Fruit fly (Drosophila melanogaster) whole organism, embryonic: ENCODE measurements around the gene Cad99C.

Source experiments
- Aef1 ChIP-seq: fragments of 200-800 bp; sonication (Bioruptor generic); IDR thresholded peaks from 3 replicates; pipeline ENCODE4 v1.3.6; 2022; ENCODE audit warnings: missing biosample characterization, missing genetic modification characterization
- Atf6 ChIP-seq: fragments of 200-800 bp; sonication (Bioruptor generic); IDR thresholded peaks from 2 replicates; pipeline ENCODE4 v1.3.6; 2022; ENCODE audit warnings: missing biosample characterization, missing genetic modification characterization
- CG10543 ChIP-seq: fragments of 200-800 bp; sonication (Bioruptor generic); optimal IDR thresholded peaks from 3 replicates; lab custom pipeline; 2017; ENCODE audit warnings: missing biosample characterization, mild to moderate bottlenecking, missing genetic modification characterization, moderate library complexity
- CG11456 ChIP-seq: fragments of 200-800 bp; sonication (Bioruptor generic); IDR thresholded peaks from 3 replicates; pipeline ENCODE4 v1.3.6; 2022; ENCODE audit warnings: missing biosample characterization, missing genetic modification characterization
- CG12659 ChIP-seq: fragments of 200-800 bp; sonication (Bioruptor generic); optimal IDR thresholded peaks from 3 replicates; lab custom pipeline; 2017; ENCODE audit warnings: mild to moderate bottlenecking, missing biosample characterization, missing genetic modification reagents, missing genetic modification characterization
- CG14014 ChIP-seq: fragments of 200-800 bp; sonication (Bioruptor generic); IDR thresholded peaks from 2 replicates; pipeline ENCODE4 v1.3.6; 2022; ENCODE audit warnings: missing biosample characterization, missing genetic modification characterization
- CG15696 ChIP-seq: fragments of 200-800 bp; sonication (Bioruptor generic); optimal IDR thresholded peaks from 2 replicates; lab custom pipeline; 2019; ENCODE audit warnings: missing biosample characterization, mild to moderate bottlenecking, missing genetic modification characterization, moderate library complexity
- CG1603 ChIP-seq: fragments of 200-800 bp; sonication (Bioruptor generic); optimal IDR thresholded peaks from 2 replicates; lab custom pipeline; 2019; ENCODE audit warnings: missing biosample characterization, mild to moderate bottlenecking, missing genetic modification characterization, moderate library complexity
- CG16813 ChIP-seq: fragments of 200-800 bp; sonication (Bioruptor generic); IDR thresholded peaks from 3 replicates; pipeline ENCODE4 v1.3.6; 2022; ENCODE audit warnings: missing biosample characterization, missing genetic modification characterization; ENCODE audit not compliant: partially characterized antibody
- CG17361 ChIP-seq: fragments of 200-800 bp; sonication (Bioruptor generic); IDR thresholded peaks from 3 replicates; pipeline ENCODE4 v1.3.6; 2022; ENCODE audit warnings: missing biosample characterization, missing genetic modification characterization
- CG2678 ChIP-seq: fragments of 200-800 bp; sonication (Bioruptor generic); optimal IDR thresholded peaks from 3 replicates; lab custom pipeline; 2019; ENCODE audit warnings: missing biosample characterization, mild to moderate bottlenecking, missing genetic modification characterization, moderate library complexity
- CG30403 ChIP-seq: fragments of 200-800 bp; sonication (Bioruptor generic); optimal IDR thresholded peaks from 3 replicates; lab custom pipeline; 2016; ENCODE audit warnings: missing biosample characterization, missing genetic modification characterization
- CG3281 ChIP-seq: fragments of 200-800 bp; sonication (Bioruptor generic); optimal IDR thresholded peaks from 3 replicates; lab custom pipeline; 2017; ENCODE audit warnings: missing biosample characterization, mild to moderate bottlenecking, missing genetic modification characterization
- CG5245 ChIP-seq: fragments of 200-800 bp; sonication (Bioruptor generic); optimal IDR thresholded peaks from 3 replicates; lab custom pipeline; 2016; ENCODE audit warnings: missing biosample characterization, missing genetic modification characterization
- CG6791 ChIP-seq: fragments of 200-800 bp; sonication (Bioruptor generic); IDR thresholded peaks from 3 replicates; pipeline ENCODE4 v1.3.6; 2022; ENCODE audit warnings: missing biosample characterization, missing genetic modification characterization; ENCODE audit not compliant: partially characterized antibody
- CG7987 ChIP-seq: fragments of 200-800 bp; sonication (Bioruptor generic); optimal IDR thresholded peaks from 2 replicates; lab custom pipeline; 2018; ENCODE audit warnings: missing biosample characterization, mild to moderate bottlenecking, missing genetic modification characterization, moderate library complexity
- CG9797 ChIP-seq: fragments of 200-800 bp; sonication (Bioruptor generic); optimal IDR thresholded peaks from 3 replicates; lab custom pipeline; 2018; ENCODE audit warnings: missing biosample characterization, mild to moderate bottlenecking, missing genetic modification characterization
- CG9817 ChIP-seq: fragments of 200-800 bp; sonication (Bioruptor generic); optimal IDR thresholded peaks from 2 replicates; lab custom pipeline; 2018; ENCODE audit warnings: missing biosample characterization, mild to moderate bottlenecking, missing genetic modification characterization, moderate library complexity
- CTCF ChIP-seq: fragments of 200-800 bp; sonication (Bioruptor generic); optimal IDR thresholded peaks from 2 replicates; lab custom pipeline; 2017; ENCODE audit warnings: missing biosample characterization, mild to moderate bottlenecking, missing genetic modification characterization, moderate library complexity
- Doc3 ChIP-seq: fragments of 200-800 bp; sonication (Bioruptor generic); IDR thresholded peaks from 3 replicates; pipeline ENCODE4 v1.3.6; 2022; ENCODE audit warnings: missing biosample characterization, missing genetic modification characterization; ENCODE audit not compliant: partially characterized antibody
- NC2α ChIP-seq: fragments of 200-800 bp; sonication (Bioruptor generic); optimal IDR thresholded peaks from 2 replicates; lab custom pipeline; 2016; ENCODE audit warnings: missing biosample characterization, missing genetic modification characterization
- Nf-YC ChIP-seq: fragments of 200-800 bp; optimal IDR thresholded peaks from 3 replicates; lab custom pipeline; 2019; ENCODE audit warnings: missing biosample characterization, mild to moderate bottlenecking, missing genetic modification characterization, moderate library complexity
- NfI ChIP-seq: fragments of 200-800 bp; sonication (Bioruptor generic); optimal IDR thresholded peaks from 3 replicates; lab custom pipeline; 2018; ENCODE audit warnings: missing biosample characterization, mild to moderate bottlenecking, missing genetic modification characterization, moderate library complexity
- Scr ChIP-seq: fragments of 200-800 bp; sonication (Bioruptor generic); IDR thresholded peaks from 2 replicates; pipeline ENCODE4 v1.3.6; 2022; ENCODE audit warnings: missing biosample characterization, missing genetic modification characterization; ENCODE audit not compliant: partially characterized antibody
- Usf ChIP-seq: fragments of 200-800 bp; sonication (Bioruptor generic); optimal IDR thresholded peaks from 2 replicates; lab custom pipeline; 2017; ENCODE audit warnings: missing genotype, missing biosample characterization, missing genetic modification characterization
- Xbp1 ChIP-seq: fragments of 200-800 bp; sonication (Bioruptor generic); optimal IDR thresholded peaks from 3 replicates; lab custom pipeline; 2016; ENCODE audit warnings: missing biosample characterization, mild to moderate bottlenecking, missing genetic modification characterization
- Xrp1 ChIP-seq: fragments of 200-800 bp; sonication (Bioruptor generic); IDR thresholded peaks from 2 replicates; pipeline ENCODE4 v1.3.6; 2022; ENCODE audit warnings: missing biosample characterization, missing genetic modification characterization
- YL-1 ChIP-seq: fragments of 200-800 bp; sonication (Bioruptor generic); optimal IDR thresholded peaks from 3 replicates; lab custom pipeline; 2017; ENCODE audit warnings: missing biosample characterization, mild to moderate bottlenecking, missing genetic modification characterization
- chinmo ChIP-seq: fragments of 200-800 bp; sonication (Bioruptor generic); IDR thresholded peaks from 4 replicates; pipeline ENCODE4 v1.3.6; 2022; ENCODE audit warnings: missing biosample characterization, missing genetic modification characterization; ENCODE audit not compliant: partially characterized antibody
- crp ChIP-seq, 2 experiments: fragments of 200-800 bp; sonication (Bioruptor generic); optimal IDR thresholded peaks; 2 replicates in 1 of 2; 3 replicates in 1 of 2; lab custom pipeline; 2017; ENCODE audit warnings: missing biosample characterization in 2 of 2, missing genetic modification characterization in 2 of 2, mild to moderate bottlenecking in 1 of 2, moderate library complexity in 1 of 2
- fd96Cb ChIP-seq: fragments of 200-800 bp; sonication (Bioruptor generic); optimal IDR thresholded peaks from 2 replicates; lab custom pipeline; 2018; ENCODE audit warnings: missing biosample characterization, mild to moderate bottlenecking, missing genetic modification characterization, moderate library complexity
- gfzf ChIP-seq: fragments of 200-800 bp; sonication (Bioruptor generic); optimal IDR thresholded peaks from 2 replicates; lab custom pipeline; 2016; ENCODE audit warnings: missing biosample characterization, mild to moderate bottlenecking, missing genetic modification characterization, moderate library complexity
- grau ChIP-seq: fragments of 200-800 bp; optimal IDR thresholded peaks from 3 replicates; lab custom pipeline; 2019; ENCODE audit warnings: missing biosample characterization, mild to moderate bottlenecking, missing genetic modification characterization, moderate library complexity
- h ChIP-seq: fragments of >200 bp; optimal IDR thresholded peaks from 2 replicates; lab custom pipeline; 2017
- ind ChIP-seq: fragments of 200-800 bp; sonication (Bioruptor generic); optimal IDR thresholded peaks from 3 replicates; lab custom pipeline; 2016; ENCODE audit warnings: missing biosample characterization, missing genetic modification characterization
- nmo ChIP-seq: fragments of 200-800 bp; sonication (Bioruptor generic); optimal IDR thresholded peaks from 2 replicates; lab custom pipeline; 2018; ENCODE audit warnings: missing biosample characterization, mild to moderate bottlenecking, missing genetic modification characterization, moderate library complexity
- nom ChIP-seq: fragments of 200-800 bp; sonication (Bioruptor generic); optimal IDR thresholded peaks from 2 replicates; lab custom pipeline; 2017; ENCODE audit warnings: missing biosample characterization, missing genetic modification characterization, mild to moderate bottlenecking, moderate library complexity, missing genetic modification reagents
- otp ChIP-seq: fragments of 200-800 bp; sonication (Bioruptor generic); IDR thresholded peaks from 3 replicates; pipeline ENCODE4, ENCODE4 v1.3.6; 2022; ENCODE audit warnings: missing biosample characterization, missing genetic modification characterization
- prd ChIP-seq, 3 experiments: fragments of >200 bp in 2 of 3; fragments of 200-800 bp in 1 of 3; sonication (Bioruptor generic) in 1 of 3; optimal IDR thresholded peaks in 2 of 3; IDR thresholded peaks in 1 of 3; 2 replicates in 2 of 3; 3 replicates in 1 of 3; pipeline versions ENCODE4 v1.3.6 to Lab custom; 2017 to 2022; ENCODE audit warnings: missing biosample characterization in 1 of 3, missing genetic modification characterization in 1 of 3
- psq ChIP-seq: fragments of 200-800 bp; sonication (Bioruptor generic); optimal IDR thresholded peaks from 2 replicates; lab custom pipeline; 2017; ENCODE audit warnings: missing biosample characterization, missing genetic modification characterization
- row ChIP-seq: fragments of 200-800 bp; sonication (Bioruptor generic); IDR thresholded peaks from 3 replicates; pipeline ENCODE4 v1.3.6; 2022; ENCODE audit warnings: missing biosample characterization, missing genetic modification characterization
- sna ChIP-seq: fragments of 200-800 bp; sonication (Bioruptor generic); IDR thresholded peaks from 2 replicates; pipeline ENCODE4 v1.3.6; 2022; ENCODE audit warnings: missing biosample characterization, missing genetic modification characterization; ENCODE audit not compliant: partially characterized antibody
- sqz ChIP-seq: fragments of 200-800 bp; sonication (Bioruptor generic); optimal IDR thresholded peaks from 3 replicates; lab custom pipeline; 2018; ENCODE audit warnings: missing biosample characterization, mild to moderate bottlenecking, missing genetic modification characterization
- sr ChIP-seq: fragments of 200-800 bp; sonication (Bioruptor generic); IDR thresholded peaks from 3 replicates; pipeline ENCODE4 v1.3.6; 2022; ENCODE audit warnings: missing biosample characterization, missing genetic modification characterization
- tna ChIP-seq: fragments of 200-800 bp; sonication (Bioruptor generic); IDR thresholded peaks from 2 replicates; pipeline ENCODE4 v1.3.6; 2022; ENCODE audit warnings: missing biosample characterization, missing genetic modification characterization; ENCODE audit not compliant: partially characterized antibody
- z ChIP-seq: fragments of 200-800 bp; sonication (Bioruptor generic); IDR thresholded peaks from 3 replicates; pipeline ENCODE4 v1.3.6; 2022; ENCODE audit warnings: missing biosample characterization, missing genetic modification characterization
- zen ChIP-seq: fragments of 200-800 bp; sonication (Bioruptor generic); optimal IDR thresholded peaks from 3 replicates; lab custom pipeline; 2018; ENCODE audit warnings: missing biosample characterization, mild to moderate bottlenecking, missing genetic modification characterization, moderate library complexity
- zf30C ChIP-seq: fragments of 200-800 bp; sonication (Bioruptor generic); optimal IDR thresholded peaks from 3 replicates; lab custom pipeline; 2018; ENCODE audit warnings: missing biosample characterization, mild to moderate bottlenecking, missing genetic modification characterization

The Cad99C gene

dm6 chr3R:29868676-29869349 is 27.4 kb downstream of the Cad99C start, which contains the start of gene Zip99C (continued):
- TF ChIP-seq nom (GFP tag; lab: Kevin White, UChicago) (peak; percentile 32), CG6791 (GFP tag; lab: Robert Waterston, UW) (peak; percentile 66), CG9797 (GFP tag; lab: Kevin White, UChicago) (peak; percentile 59), CG16813 (GFP tag; lab: Robert Waterston, UW) (peak; percentile 96), Xbp1 (peak; percentile 49), gfzf (peak; percentile 55), grau (tag; lab: Kevin White, UChicago) (peak; percentile 41), CG1603 (peak; percentile 64), row (GFP tag; lab: Robert Waterston, UW) (peak; percentile 82), CTCF (GFP tag; lab: Kevin White, UChicago) (peak; percentile 63), Aef1 (GFP tag; lab: Robert Waterston, UW) (peak; percentile 57), CG12659 (GFP tag; lab: Kevin White, UChicago) (peak; percentile 65), sqz (GFP tag; lab: Kevin White, UChicago) (no peak), NC2α (GFP tag; lab: Kevin White, UChicago) (no peak), Xrp1 (GFP tag; lab: Robert Waterston, UW) (peak; percentile 37; the same call in 1 of the 2 replicates), psq (GFP tag; lab: Kevin White, UChicago) (no peak), CG3281 (GFP tag; lab: Kevin White, UChicago) (peak; percentile 18), Scr (GFP tag; lab: Robert Waterston, UW) (peak; percentile 94), YL-1 (GFP tag; lab: Kevin White, UChicago) (peak; percentile 50), sr (GFP tag; lab: Robert Waterston, UW) (0 out of 3 replicates have a peak, but pooled peaks have one; percentile 16), CG11456 (no peak; the same call in 2 of the 3 replicates), CG15696 (tag; lab: Kevin White, UChicago) (peak; percentile 53), Nf-YC (tag; lab: Kevin White, UChicago) (peak; percentile 62), CG14014 (GFP tag; lab: Robert Waterston, UW) (no peak), zen (peak; percentile 44), CG5245 (GFP tag; lab: Kevin White, UChicago) (no peak), CG10543 (GFP tag; lab: Kevin White, UChicago) (peak; percentile 34), zf30C (GFP tag; lab: Kevin White, UChicago) (no peak), z (0 out of 3 replicates have a peak, but pooled peaks have one; percentile 38), fd96Cb (tag; lab: Kevin White, UChicago) (no peak), NfI (GFP tag; lab: Kevin White, UChicago) (no peak), CG9817 (peak; percentile 36), CG30403 (GFP tag; lab: Kevin White, UChicago) (peak; percentile 59), Doc3 (GFP tag; lab: Robert Waterston, UW) (peak; percentile 90), Atf6 (0 out of 2 replicates have a peak, but pooled peaks have one; percentile 11), Usf (GFP tag; lab: Kevin White, UChicago) (peak; percentile 18), CG2678 (tag; lab: Kevin White, UChicago) (peak; percentile 55), sna (GFP tag; lab: Robert Waterston, UW) (peak; percentile 94), prd (optimal IDR thresholded peaks at IDR 0.05; lab: Kevin White, UChicago) (no peak), prd (GFP tag; IDR thresholded peaks at IDR 0.05; lab: Robert Waterston, UW) (peak; percentile 69), crp (GFP tag; optimal IDR thresholded peaks at IDR 0.05; lab: Kevin White, UChicago) (peak; percentile 98 to 99), CG17361 (GFP tag; lab: Robert Waterston, UW) (peak; percentile 56; the same call in 1 of the 3 replicates), otp (GFP tag; lab: Robert Waterston, UW) (0 out of 3 replicates have a peak, but pooled peaks have one; percentile 32), CG7987 (peak; percentile 17), ind (peak; percentile 46), h (lab: Kevin White, UChicago) (no peak), nmo (GFP tag; lab: Kevin White, UChicago) (peak; percentile 63), chinmo (peak; percentile 92; the same call in 3 of the 4 replicates), tna (GFP tag; lab: Robert Waterston, UW) (0 out of 2 replicates have a peak, but pooled peaks have one; percentile 63)
